Fruit fly (Drosophila melanogaster): Measurements from ENCODE around the gene mub.

The mub gene

dm6 chr3L:21954474-21955321, 110.1 kb downstream of the mub start, which contains the start of gene CG7458 (continued):
- no peak for TF ChIP-seq ac (GFP tag; optimal IDR thresholded peaks at IDR 0.05)
- no peak for TF ChIP-seq CG17802 (tag; optimal IDR thresholded peaks at IDR 0.05)
- peak; percentile 14 for TF ChIP-seq crc (GFP tag; optimal IDR thresholded peaks at IDR 0.05)
- TF ChIP-seq lmd (GFP tag; IDR thresholded peaks at IDR 0.05): peak; percentile 71
- TF ChIP-seq Sox102F (GFP tag; optimal IDR thresholded peaks at IDR 0.05): peak; percentile 64
- no peak for TF ChIP-seq Dp (GFP tag; optimal IDR thresholded peaks at IDR 0.05)
- no peak for TF ChIP-seq lov (optimal IDR thresholded peaks at IDR 0.05)
- TF ChIP-seq lov (GFP tag; IDR thresholded peaks at IDR 0.05): no peak
- peak; percentile 70 for TF ChIP-seq Meics (GFP tag; optimal IDR thresholded peaks at IDR 0.05)
- peak; percentile 21 for TF ChIP-seq Chrac-16 (GFP tag; optimal IDR thresholded peaks at IDR 0.05)
- TF ChIP-seq bsh (GFP tag; optimal IDR thresholded peaks at IDR 0.05): peak in 1 of 2 experiments; percentile 49
- TF ChIP-seq CG11723 (GFP tag; optimal IDR thresholded peaks at IDR 0.05): peak; percentile 18
- TF ChIP-seq CG31365 (tag; optimal IDR thresholded peaks at IDR 0.05): peak; percentile 2
- TF ChIP-seq slbo (GFP tag; IDR thresholded peaks at IDR 0.05): peak; percentile 53
- peak; percentile 37; the same call in 1 of the 2 replicates for TF ChIP-seq CG32532 (GFP tag; IDR thresholded peaks at IDR 0.05)
- TF ChIP-seq Fer1 (GFP tag; optimal IDR thresholded peaks at IDR 0.05): peak; percentile 50
- peak; percentile 18 for TF ChIP-seq kay (GFP tag; optimal IDR thresholded peaks at IDR 0.05)
- peak; percentile 13 for TF ChIP-seq nau (GFP tag; optimal IDR thresholded peaks at IDR 0.05)
- TF ChIP-seq CG1792 (GFP tag; optimal IDR thresholded peaks at IDR 0.05): peak; percentile 3
- TF ChIP-seq CG12391 (tag; optimal IDR thresholded peaks at IDR 0.05): peak; percentile 56
- TF ChIP-seq Xbp1 (GFP tag; optimal IDR thresholded peaks at IDR 0.05): peak; percentile 49
- TF ChIP-seq CG5180 (GFP tag; optimal IDR thresholded peaks at IDR 0.05): peak; percentile 6
- peak; percentile 44 for TF ChIP-seq CG1602 (GFP tag; optimal IDR thresholded peaks at IDR 0.05)
- TF ChIP-seq Sry-δ (GFP tag; optimal IDR thresholded peaks at IDR 0.05): peak; percentile 21
- TF ChIP-seq ara (GFP tag; IDR thresholded peaks at IDR 0.05): peak; percentile 57; the same call in 1 of the 2 replicates
- TF ChIP-seq fd102C (GFP tag; optimal IDR thresholded peaks at IDR 0.05): no peak
- peak; percentile 96 for TF ChIP-seq grn (GFP tag; optimal IDR thresholded peaks at IDR 0.05)
- TF ChIP-seq Optix (GFP tag; IDR thresholded peaks at IDR 0.05): no peak
- TF ChIP-seq insv (GFP tag; optimal IDR thresholded peaks at IDR 0.05): no peak
- TF ChIP-seq CG8290 (GFP tag; optimal IDR thresholded peaks at IDR 0.05): no peak
- TF ChIP-seq CG8290 (tag; optimal IDR thresholded peaks at IDR 0.05): peak in 1 of 2 experiments; percentile 28
- no peak for TF ChIP-seq CG2116 (GFP tag; optimal IDR thresholded peaks at IDR 0.05)
- peak; percentile 20 for TF ChIP-seq Fer3 (tag; optimal IDR thresholded peaks at IDR 0.05)
- peak; percentile 31 for TF ChIP-seq CG8388 (GFP tag; optimal IDR thresholded peaks at IDR 0.05)
- peak; percentile 15 for TF ChIP-seq CG18764 (GFP tag; optimal IDR thresholded peaks at IDR 0.05)
- no peak for TF ChIP-seq CG3838 (GFP tag; optimal IDR thresholded peaks at IDR 0.05)
- peak; percentile 7 for TF ChIP-seq tin (GFP tag; optimal IDR thresholded peaks at IDR 0.05)
- TF ChIP-seq H15 (GFP tag; IDR thresholded peaks at IDR 0.05): no peak
- TF ChIP-seq CG6683 (GFP tag; optimal IDR thresholded peaks at IDR 0.05): no peak
- peak; percentile 25; the same call in 1 of the 2 replicates for TF ChIP-seq Atf6 (GFP tag; IDR thresholded peaks at IDR 0.05)
- TF ChIP-seq slp2 (GFP tag; optimal IDR thresholded peaks at IDR 0.05): peak; percentile 49
- no peak for TF ChIP-seq bowl (GFP tag; IDR thresholded peaks at IDR 0.05)
- peak; percentile 36; the same call in 1 of the 3 replicates for TF ChIP-seq gce (GFP tag; IDR thresholded peaks at IDR 0.05)
- TF ChIP-seq pnt (GFP tag; optimal IDR thresholded peaks at IDR 0.05): peak; percentile 28
- TF ChIP-seq CG9727 (GFP tag; optimal IDR thresholded peaks at IDR 0.05): peak; percentile 53
- TF ChIP-seq ssp (GFP tag; IDR thresholded peaks at IDR 0.05): peak; percentile 34; the same call in 1 of the 2 replicates
- peak; percentile 53 for TF ChIP-seq CG4820 (GFP tag; optimal IDR thresholded peaks at IDR 0.05)
- peak; percentile 25 for TF ChIP-seq CG10654 (GFP tag; optimal IDR thresholded peaks at IDR 0.05)
- TF ChIP-seq dysf (GFP tag; IDR thresholded peaks at IDR 0.05): peak; percentile 66; the same call in 2 of the 3 replicates
- TF ChIP-seq CG30431 (GFP tag; optimal IDR thresholded peaks at IDR 0.05): peak; percentile 11

Measured in whole organism, embryonic.